Worm (Caenorhabditis elegans): ENCODE measurements around the gene ceh-51.

DNA sequence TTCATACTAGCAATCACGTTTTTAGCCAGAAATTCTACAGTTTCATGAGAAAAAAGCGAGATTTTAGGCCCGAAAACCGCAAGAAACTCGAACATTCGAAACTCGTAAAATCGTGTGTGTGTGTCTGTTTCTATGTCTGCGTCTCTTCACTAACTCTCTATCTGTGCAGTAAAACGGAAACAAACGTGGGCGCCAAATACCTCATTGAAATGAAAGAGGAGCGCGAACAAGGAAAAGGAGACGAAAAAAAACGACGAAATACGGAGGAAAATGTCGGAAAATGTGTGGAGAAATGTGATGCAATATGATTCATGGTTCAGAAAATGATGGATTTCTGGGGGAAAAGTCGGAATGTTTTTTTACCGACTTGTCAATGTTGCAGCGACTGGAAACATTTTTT, 5.4 kb upstream of the ceh-51 start:
- TF ChIP-seq nhr-237 (tag; optimal IDR thresholded peaks at IDR 0.05) (no peak), nhr-77 (tag; optimal IDR thresholded peaks at IDR 0.05) (no peak), elt-3 (tag; optimal IDR thresholded peaks at IDR 0.05) (no peak), R02D3.7 (tag; optimal IDR thresholded peaks at IDR 0.05) (no peak), ceh-82 (tag; optimal IDR thresholded peaks at IDR 0.05) (no peak), mdl-1 (tag; optimal IDR thresholded peaks at IDR 0.05) (no peak), nhr-25 (tag; optimal IDR thresholded peaks at IDR 0.05) (no peak), nhr-76 (tag; optimal IDR thresholded peaks at IDR 0.05) (no peak), elt-2 (tag; optimal IDR thresholded peaks at IDR 0.05) (peak; percentile 41)
